Worm (Caenorhabditis elegans) whole organism, late embryonic: ENCODE measurements around the gene str-231.

Source experiments
- ama-1 ChIP-seq: fragments of 150-350 bp; optimal IDR thresholded peaks from 2 replicates; lab custom pipeline; 2014
- ceh-19 ChIP-seq: fragments of 200-800 bp; sonication (Bioruptor generic); optimal IDR thresholded peaks from 2 replicates; lab custom pipeline; 2018; ENCODE audit warnings: mild to moderate bottlenecking, missing genetic modification characterization, missing compliant biosample characterization
- ceh-24 ChIP-seq: sonication (generic microtip); optimal IDR thresholded peaks from 2 replicates; lab custom pipeline; 2016; ENCODE audit warnings: mild to moderate bottlenecking, missing genetic modification characterization, missing compliant biosample characterization
- hlh-15 ChIP-seq: sonication (generic microtip); optimal IDR thresholded peaks from 2 replicates; lab custom pipeline; 2016; ENCODE audit warnings: missing genetic modification characterization, missing compliant biosample characterization
- lin-11 ChIP-seq: fragments of 200-800 bp; sonication (Bioruptor generic); optimal IDR thresholded peaks from 2 replicates; lab custom pipeline; 2018; ENCODE audit warnings: mild to moderate bottlenecking, missing genetic modification characterization, missing compliant biosample characterization
- odd-2 ChIP-seq: sonication (generic microtip); optimal IDR thresholded peaks from 2 replicates; lab custom pipeline; 2017; ENCODE audit warnings: antibody characterized with exemption, mild to moderate bottlenecking, missing genetic modification characterization, missing compliant biosample characterization
- pha-4 ChIP-seq: fragments of 150-350 bp; optimal IDR thresholded peaks from 2 replicates; lab custom pipeline; 2018; ENCODE audit warnings: missing biosample characterization, missing genetic modification reagents, missing genetic modification characterization

ce11 chrV:16043686-16044085, 36.3 kb upstream of the str-231 start:
- TF ChIP-seq lin-11 (no peak), hlh-15 (tag; lab: Kevin White, UChicago) (no peak), pha-4 (tag; lab: Kevin White, UChicago) (no peak), ama-1 (no peak), ceh-19 (GFP tag; lab: Kevin White, UChicago) (no peak), ceh-24 (no peak), odd-2 (tag; lab: Kevin White, UChicago) (no peak)
